Worm (Caenorhabditis elegans): ENCODE measurements around the gene T10G3.8.

The T10G3.8 gene

DNA sequence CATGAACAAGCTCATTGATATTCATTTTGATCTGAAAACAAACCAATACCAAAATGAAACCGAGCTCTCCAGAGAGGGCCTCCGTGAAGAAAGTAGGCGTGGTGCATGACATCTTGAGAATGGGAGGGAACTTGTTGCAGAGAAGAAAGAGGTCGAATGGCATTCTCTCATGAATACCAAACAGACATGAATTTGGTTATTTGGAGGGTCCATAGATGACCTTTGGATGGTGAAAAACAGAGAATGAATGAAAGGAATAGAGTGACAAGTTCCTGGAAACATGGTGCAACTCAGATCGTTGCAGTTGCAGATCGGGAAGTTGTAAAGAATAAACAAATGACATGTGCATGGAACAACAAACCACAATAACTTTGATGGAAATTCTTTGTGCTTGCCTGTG lies at the start of gene T10G3.8:
Gene T10G3.8 (minus strand): TSS at position 101 of the 400 bp plus-strand sequence.
- no peak for TF ChIP-seq sem-2 (GFP tag; optimal IDR thresholded peaks at IDR 0.05)
- no peak for TF ChIP-seq bed-3 (GFP tag; optimal IDR thresholded peaks at IDR 0.05)
- no peak for TF ChIP-seq elt-3 (tag; optimal IDR thresholded peaks at IDR 0.05)

- TF ChIP-seq unc-62 (GFP tag; optimal IDR thresholded peaks at IDR 0.05), result no peak
- no peak for TF ChIP-seq bed-3 (GFP tag; optimal IDR thresholded peaks at IDR 0.05)
- TF ChIP-seq unc-39 (tag; optimal IDR thresholded peaks at IDR 0.05), result no peak
- TF ChIP-seq ces-1 (GFP tag; optimal IDR thresholded peaks at IDR 0.05), result no peak
- TF ChIP-seq nhr-28 (tag; optimal IDR thresholded peaks at IDR 0.05), result no peak
- no peak for TF ChIP-seq mls-2 (tag; optimal IDR thresholded peaks at IDR 0.05)
- no peak for TF ChIP-seq snpc-4 (tag; optimal IDR thresholded peaks at IDR 0.05)
- TF ChIP-seq ceh-43 (GFP tag; optimal IDR thresholded peaks at IDR 0.05), result no peak
- TF ChIP-seq unc-120 (tag; optimal IDR thresholded peaks at IDR 0.05; ENCODE audit: poor library complexity, severe bottlenecking), result no peak
- TF ChIP-seq M03D4.4 (tag; optimal IDR thresholded peaks at IDR 0.05), result no peak
- TF ChIP-seq sptf-1 (tag; optimal IDR thresholded peaks at IDR 0.05), result no peak
- no peak for TF ChIP-seq zip-8 (tag; optimal IDR thresholded peaks at IDR 0.05)
- TF ChIP-seq sem-2 (GFP tag; optimal IDR thresholded peaks at IDR 0.05), result no peak
- no peak for TF ChIP-seq lin-32 (GFP tag; optimal IDR thresholded peaks at IDR 0.05)
- TF ChIP-seq nhr-12 (tag; optimal IDR thresholded peaks at IDR 0.05), result no peak
- no peak for TF ChIP-seq lin-13 (tag; optimal IDR thresholded peaks at IDR 0.05)
Observed at ce11 chrV:13523194-13523593, 46.9 kb upstream of the T10G3.8 start, which contains the start of gene R11G10.3. TSS of gene R11G10.3 (plus strand) at chrV:13523494.

- no peak for TF ChIP-seq nhr-76 (tag; optimal IDR thresholded peaks at IDR 0.05)
- TF ChIP-seq ceh-43 (GFP tag; optimal IDR thresholded peaks at IDR 0.05), result no peak
- no peak for TF ChIP-seq sem-2 (GFP tag; optimal IDR thresholded peaks at IDR 0.05)
- no peak for TF ChIP-seq mls-2 (tag; optimal IDR thresholded peaks at IDR 0.05)
- TF ChIP-seq unc-62 (GFP tag; optimal IDR thresholded peaks at IDR 0.05), result no peak
- no peak for TF ChIP-seq nhr-237 (tag; optimal IDR thresholded peaks at IDR 0.05)
- no peak for TF ChIP-seq ceh-83 (GFP tag; optimal IDR thresholded peaks at IDR 0.05)
- TF ChIP-seq nhr-2 (tag; optimal IDR thresholded peaks at IDR 0.05), result no peak
- TF ChIP-seq ceh-39 (tag; optimal IDR thresholded peaks at IDR 0.05), result no peak
- TF ChIP-seq blmp-1 (tag; optimal IDR thresholded peaks at IDR 0.05), result no peak
- no peak for TF ChIP-seq elt-3 (tag; optimal IDR thresholded peaks at IDR 0.05)
- no peak for TF ChIP-seq drap-1 (GFP tag; optimal IDR thresholded peaks at IDR 0.05)
- TF ChIP-seq tbx-8 (GFP tag; optimal IDR thresholded peaks at IDR 0.05), result no peak
- TF ChIP-seq lsy-2 (tag; optimal IDR thresholded peaks at IDR 0.05), result no peak
- TF ChIP-seq bed-3 (GFP tag; optimal IDR thresholded peaks at IDR 0.05), result no peak
- no peak for TF ChIP-seq lin-32 (GFP tag; optimal IDR thresholded peaks at IDR 0.05)
- no peak for TF ChIP-seq sptf-1 (tag; optimal IDR thresholded peaks at IDR 0.05)
Observed at ce11 chrV:13515115-13515514, 38.9 kb upstream of the T10G3.8 start, which contains the start of gene semi-1. TSS of gene semi-1 (minus strand) at chrV:13515215.

DNA sequence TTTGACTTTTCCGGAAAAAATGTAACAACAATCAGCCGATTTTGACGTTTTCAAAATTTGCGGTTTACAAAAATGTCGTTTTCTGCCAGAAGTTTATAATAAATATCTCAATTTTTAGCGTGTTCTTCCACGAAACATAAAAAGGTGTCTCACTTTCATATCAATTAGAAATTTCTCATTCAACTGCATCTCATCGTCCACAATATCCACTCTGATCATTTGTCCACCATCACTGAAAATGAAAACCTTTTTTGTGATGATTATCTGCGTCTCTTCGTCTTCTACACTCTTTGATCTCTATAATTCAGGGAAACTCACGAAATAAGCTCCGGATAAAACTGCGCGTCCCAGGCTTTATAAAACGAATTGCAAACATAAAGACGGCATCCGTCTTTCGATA lies 36.3 kb upstream of the T10G3.8 start:
- TF ChIP-seq nhr-237 (tag; optimal IDR thresholded peaks at IDR 0.05) (no peak), tbx-8 (GFP tag; optimal IDR thresholded peaks at IDR 0.05) (no peak)

- TF ChIP-seq zip-8 (tag; optimal IDR thresholded peaks at IDR 0.05) (peak; percentile 64), ceh-43 (GFP tag; optimal IDR thresholded peaks at IDR 0.05) (no peak)
Observed at ce11 chrV:13511618-13512017, 35.4 kb upstream of the T10G3.8 start, which contains the start of gene avr-15. TSS of gene avr-15 (minus strand) at chrV:13511718.

DNA sequence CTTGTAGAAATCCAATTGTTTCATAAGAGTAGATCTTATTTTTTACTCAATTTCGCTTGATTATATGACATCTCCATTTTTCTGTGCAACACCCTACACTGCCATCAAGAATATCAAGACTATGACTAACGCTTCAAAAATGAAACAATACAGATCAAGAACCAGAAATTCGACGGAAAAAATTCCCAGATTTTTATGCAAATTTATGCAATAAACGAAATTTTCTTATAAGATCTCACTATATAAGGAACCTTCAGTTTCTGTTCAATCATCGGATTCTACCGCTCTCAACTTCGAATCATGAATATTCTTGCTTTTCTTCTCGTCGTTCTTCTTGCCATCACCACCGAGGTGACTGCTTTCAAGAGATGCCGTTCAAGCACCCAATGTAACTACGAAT lies 30.1 kb upstream of the T10G3.8 start, which contains the start of gene R11G10.4:
Gene R11G10.4 (plus strand): TSS at position 301 of the 400 bp plus-strand sequence.
- TF ChIP-seq flh-1 (GFP tag; optimal IDR thresholded peaks at IDR 0.05) (no peak), sptf-1 (tag; optimal IDR thresholded peaks at IDR 0.05) (no peak), bed-3 (GFP tag; optimal IDR thresholded peaks at IDR 0.05) (no peak), cnd-1 (tag; optimal IDR thresholded peaks at IDR 0.05) (no peak), mls-2 (tag; optimal IDR thresholded peaks at IDR 0.05) (no peak), lin-13 (tag; optimal IDR thresholded peaks at IDR 0.05) (no peak), ztf-11 (tag; optimal IDR thresholded peaks at IDR 0.05) (no peak), ces-1 (GFP tag; optimal IDR thresholded peaks at IDR 0.05) (no peak), nhr-12 (tag; optimal IDR thresholded peaks at IDR 0.05) (no peak), lsy-2 (tag; optimal IDR thresholded peaks at IDR 0.05) (no peak), elt-3 (tag; optimal IDR thresholded peaks at IDR 0.05) (no peak)

Measured in whole organism, mixed stage, embryonic.